Worm (Caenorhabditis elegans) whole organism, early embryonic: ENCODE measurements around the gene D1044.6.

Source experiments
- F13C5.2 ChIP-seq: sonication (generic microtip); optimal IDR thresholded peaks from 2 replicates; lab custom pipeline; 2017; ENCODE audit warnings: mild to moderate bottlenecking, missing genetic modification characterization, inconsistent platforms, missing compliant biosample characterization
- ceh-13 ChIP-seq: fragments of 200-800 bp; sonication (Bioruptor generic); optimal IDR thresholded peaks from 2 replicates; lab custom pipeline; 2018; ENCODE audit warnings: mild to moderate bottlenecking, missing genetic modification characterization, missing compliant biosample characterization
- ets-7 ChIP-seq: sonication (generic microtip); optimal IDR thresholded peaks from 2 replicates; lab custom pipeline; 2016; ENCODE audit warnings: missing genotype, missing genetic modification characterization, missing compliant biosample characterization
- hmg-4 ChIP-seq: fragments of 200-800 bp; sonication (Bioruptor generic); optimal IDR thresholded peaks from 2 replicates; lab custom pipeline; 2018; ENCODE audit warnings: mild to moderate bottlenecking, missing genetic modification characterization, missing compliant biosample characterization
- scrt-1 ChIP-seq: fragments of 200-800 bp; sonication (Bioruptor generic); IDR thresholded peaks from 2 replicates; pipeline ENCODE4 v1.3.6; 2022; ENCODE audit warnings: missing genetic modification characterization, missing compliant biosample characterization
- tbx-11 ChIP-seq: fragments of 200-800 bp; sonication (Bioruptor generic); IDR thresholded peaks from 2 replicates; pipeline ENCODE4 v1.3.6; 2022; ENCODE audit warnings: missing genetic modification characterization, missing compliant biosample characterization
- tra-4 ChIP-seq: sonication (generic microtip); optimal IDR thresholded peaks from 2 replicates; lab custom pipeline; 2017; ENCODE audit warnings: missing genetic modification characterization, missing compliant biosample characterization

DNA sequence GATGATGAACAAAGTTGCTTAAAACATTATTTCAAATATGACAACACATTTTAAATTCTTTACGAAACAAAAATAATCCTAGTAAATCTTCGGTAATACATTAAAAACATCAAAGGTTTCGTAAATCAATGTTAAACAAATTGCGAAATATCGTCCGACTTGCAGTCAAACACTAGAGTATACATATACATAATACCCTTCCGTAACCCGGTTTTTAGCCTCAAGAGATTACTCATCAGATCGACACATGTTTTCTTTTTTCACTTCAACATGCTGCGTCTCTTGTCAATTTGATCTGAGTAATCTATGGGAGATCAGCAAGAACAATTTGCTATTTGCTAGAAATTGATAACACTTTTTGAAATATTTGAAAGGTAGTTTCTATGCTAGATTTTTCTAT is 3.3 kb upstream of the D1044.6 start:
- no peak for TF ChIP-seq tra-4 (tag; lab: Kevin White, UChicago)
- no peak for TF ChIP-seq F13C5.2 (tag; lab: Kevin White, UChicago)
- no peak for TF ChIP-seq ets-7 (tag; lab: Kevin White, UChicago)
- no peak for TF ChIP-seq tbx-11 (GFP tag; lab: Robert Waterston, UW)
- TF ChIP-seq scrt-1 (GFP tag; lab: Robert Waterston, UW), result no peak
- TF ChIP-seq hmg-4, result no peak
- no peak for TF ChIP-seq ceh-13 (GFP tag; lab: Kevin White, UChicago)
